Fruit fly (Drosophila melanogaster) whole organism, embryonic: Measurements from ENCODE around the gene CG12448.
A peak's percentile ranks its signal among the peaks of the same experiment; 100 is the strongest.

Source experiments
- ATbp ChIP-seq: fragments of 200-800 bp; sonication (Bioruptor generic); optimal IDR thresholded peaks from 2 replicates; lab custom pipeline; 2017; ENCODE audit warnings: missing biosample characterization, mild to moderate bottlenecking, missing genetic modification characterization, missing genetic modification reagents
- Abd-B ChIP-seq: fragments of 200-800 bp; sonication (Bioruptor generic); optimal IDR thresholded peaks from 2 replicates; lab custom pipeline; 2018; ENCODE audit warnings: missing biosample characterization, mild to moderate bottlenecking, missing genetic modification characterization, moderate library complexity
- Aef1 ChIP-seq: fragments of 200-800 bp; sonication (Bioruptor generic); IDR thresholded peaks from 3 replicates; pipeline ENCODE4 v1.3.6; 2022; ENCODE audit warnings: missing biosample characterization, missing genetic modification characterization
- B-H1 ChIP-seq: fragments of 200-800 bp; sonication (Bioruptor generic); IDR thresholded peaks from 3 replicates; pipeline ENCODE4 v1.3.6; 2022; ENCODE audit warnings: missing biosample characterization, missing genetic modification characterization
- CG10267 ChIP-seq: fragments of 200-800 bp; sonication (Bioruptor generic); optimal IDR thresholded peaks from 2 replicates; lab custom pipeline; 2018; ENCODE audit warnings: missing biosample characterization, mild to moderate bottlenecking, missing genetic modification characterization, moderate library complexity
- CG10959 ChIP-seq: fragments of 200-800 bp; sonication (Bioruptor generic); IDR thresholded peaks from 2 replicates; pipeline ENCODE4 v1.3.6; 2022; ENCODE audit warnings: missing biosample characterization, missing genetic modification characterization
- CG12071 ChIP-seq: fragments of 200-800 bp; sonication (Bioruptor generic); optimal IDR thresholded peaks from 3 replicates; lab custom pipeline; 2018; ENCODE audit warnings: missing biosample characterization, mild to moderate bottlenecking, missing genetic modification characterization
- CG12744 ChIP-seq: fragments of 200-800 bp; sonication (Bioruptor generic); optimal IDR thresholded peaks from 2 replicates; lab custom pipeline; 2016; ENCODE audit warnings: missing biosample characterization, missing genetic modification characterization
- CG15011 ChIP-seq: fragments of 200-800 bp; sonication (Bioruptor generic); optimal IDR thresholded peaks from 3 replicates; lab custom pipeline; 2018; ENCODE audit warnings: missing biosample characterization, mild to moderate bottlenecking, missing genetic modification characterization
- CG15073 ChIP-seq: fragments of 200-800 bp; sonication (Bioruptor generic); optimal IDR thresholded peaks from 2 replicates; lab custom pipeline; 2016; ENCODE audit warnings: missing biosample characterization, missing genetic modification characterization
- CG15696 ChIP-seq: fragments of 200-800 bp; sonication (Bioruptor generic); optimal IDR thresholded peaks from 2 replicates; lab custom pipeline; 2019; ENCODE audit warnings: missing biosample characterization, mild to moderate bottlenecking, missing genetic modification characterization, moderate library complexity
- CG1602 ChIP-seq: fragments of 200-800 bp; sonication (Bioruptor generic); optimal IDR thresholded peaks from 3 replicates; lab custom pipeline; 2016; ENCODE audit warnings: missing biosample characterization, missing genetic modification characterization
- CG1647 ChIP-seq: fragments of 200-800 bp; sonication (Bioruptor generic); optimal IDR thresholded peaks from 3 replicates; lab custom pipeline; 2016; ENCODE audit warnings: missing biosample characterization, missing genetic modification characterization
- CG17568 ChIP-seq: fragments of 200-800 bp; sonication (Bioruptor generic); optimal IDR thresholded peaks from 2 replicates; lab custom pipeline; 2018; ENCODE audit warnings: missing biosample characterization, mild to moderate bottlenecking, missing genetic modification characterization, moderate library complexity
- CG18476 ChIP-seq: fragments of 200-800 bp; sonication (Bioruptor generic); optimal IDR thresholded peaks from 2 replicates; lab custom pipeline; 2016; ENCODE audit warnings: missing biosample characterization, mild to moderate bottlenecking, missing genetic modification characterization
- CG3281 ChIP-seq: fragments of 200-800 bp; sonication (Bioruptor generic); optimal IDR thresholded peaks from 3 replicates; lab custom pipeline; 2017; ENCODE audit warnings: missing biosample characterization, mild to moderate bottlenecking, missing genetic modification characterization
- CG3407 ChIP-seq: fragments of 200-800 bp; sonication (Bioruptor generic); optimal IDR thresholded peaks from 2 replicates; lab custom pipeline; 2018; ENCODE audit warnings: missing biosample characterization, mild to moderate bottlenecking, missing genetic modification characterization
- CG4730 ChIP-seq: fragments of 200-800 bp; sonication (Bioruptor generic); IDR thresholded peaks from 2 replicates; pipeline ENCODE4 v1.3.6; 2022; ENCODE audit warnings: missing biosample characterization, missing genetic modification characterization
- CG5180 ChIP-seq: fragments of 200-800 bp; sonication (Bioruptor generic); optimal IDR thresholded peaks from 3 replicates; lab custom pipeline; 2017; ENCODE audit warnings: missing biosample characterization, missing genetic modification characterization, mild to moderate bottlenecking, moderate library complexity, missing genetic modification reagents
- CG6175 ChIP-seq: fragments of 200-800 bp; sonication (Bioruptor generic); IDR thresholded peaks from 3 replicates; pipeline ENCODE4 v1.3.6; 2022; ENCODE audit warnings: missing biosample characterization, missing genetic modification characterization
- CG8290 ChIP-seq, 3 experiments: fragments of 200-800 bp; sonication (Bioruptor generic); optimal IDR thresholded peaks; 2 replicates each; lab custom pipeline; 2016 to 2019; ENCODE audit warnings: missing biosample characterization in 3 of 3, missing genetic modification characterization in 3 of 3, mild to moderate bottlenecking in 2 of 3, moderate library complexity in 1 of 3
- CG8388 ChIP-seq: fragments of 200-800 bp; sonication (Bioruptor generic); optimal IDR thresholded peaks from 2 replicates; lab custom pipeline; 2019; ENCODE audit warnings: missing biosample characterization, mild to moderate bottlenecking, missing genetic modification characterization, moderate library complexity
- CG8478 ChIP-seq: fragments of >200 bp; optimal IDR thresholded peaks from 2 replicates; lab custom pipeline; 2018
- Camta ChIP-seq: fragments of 200-800 bp; sonication (Bioruptor generic); optimal IDR thresholded peaks from 2 replicates; lab custom pipeline; 2016; ENCODE audit warnings: missing biosample characterization, missing genetic modification characterization
- Chrac-16 ChIP-seq: fragments of 200-800 bp; sonication (Bioruptor generic); optimal IDR thresholded peaks from 3 replicates; lab custom pipeline; 2016; ENCODE audit warnings: missing biosample characterization, missing genetic modification characterization
- CkIIα-i1 ChIP-seq: fragments of 200-800 bp; sonication (Bioruptor generic); IDR thresholded peaks from 2 replicates; pipeline ENCODE4 v1.3.6; 2022; ENCODE audit warnings: missing biosample characterization, missing genetic modification characterization
- CrebB ChIP-seq: fragments of 200-800 bp; sonication (Bioruptor generic); optimal IDR thresholded peaks from 3 replicates; lab custom pipeline; 2018; ENCODE audit warnings: missing biosample characterization, mild to moderate bottlenecking, missing genetic modification characterization
- D19A ChIP-seq: fragments of 200-800 bp; optimal IDR thresholded peaks from 3 replicates; lab custom pipeline; 2019; ENCODE audit warnings: missing biosample characterization, mild to moderate bottlenecking, missing genetic modification characterization, moderate library complexity
- Dip2 ChIP-seq: fragments of 200-800 bp; sonication (Bioruptor generic); IDR thresholded peaks from 2 replicates; pipeline ENCODE4 v1.3.6; 2022; ENCODE audit warnings: missing biosample characterization, missing genetic modification characterization
- Nf-YA ChIP-seq: fragments of 200-800 bp; sonication (Bioruptor generic); IDR thresholded peaks from 2 replicates; pipeline ENCODE4 v1.3.6; 2022; ENCODE audit warnings: missing biosample characterization, missing genetic modification characterization
- Nf-YC ChIP-seq: fragments of 200-800 bp; optimal IDR thresholded peaks from 3 replicates; lab custom pipeline; 2019; ENCODE audit warnings: missing biosample characterization, mild to moderate bottlenecking, missing genetic modification characterization, moderate library complexity
- Sry-δ ChIP-seq: fragments of 200-800 bp; sonication (Bioruptor generic); optimal IDR thresholded peaks from 2 replicates; lab custom pipeline; 2016; ENCODE audit warnings: missing biosample characterization, missing genetic modification characterization
- Tbp ChIP-seq: fragments of >200 bp; optimal IDR thresholded peaks from 2 replicates; lab custom pipeline; 2018; ENCODE audit warnings: missing biosample characterization, missing genetic modification characterization
- ara ChIP-seq: fragments of 200-800 bp; sonication (Bioruptor generic); IDR thresholded peaks from 2 replicates; pipeline ENCODE4 v1.3.6; 2022; ENCODE audit warnings: missing biosample characterization, missing genetic modification characterization
- bsh ChIP-seq, 2 experiments: fragments of 200-800 bp; sonication (Bioruptor generic); optimal IDR thresholded peaks; 2 replicates each; lab custom pipeline; 2017 to 2018; ENCODE audit warnings: mild to moderate bottlenecking in 2 of 2, missing biosample characterization in 2 of 2, missing genetic modification characterization in 2 of 2, moderate library complexity in 1 of 2
- corto ChIP-seq: fragments of 200-800 bp; sonication (Bioruptor generic); optimal IDR thresholded peaks from 2 replicates; lab custom pipeline; 2016; ENCODE audit warnings: missing biosample characterization, mild to moderate bottlenecking, missing genetic modification characterization, moderate library complexity
- crc ChIP-seq: fragments of 200-800 bp; sonication (Bioruptor generic); optimal IDR thresholded peaks from 2 replicates; lab custom pipeline; 2016; ENCODE audit warnings: missing biosample characterization, missing genetic modification characterization
- crp ChIP-seq, 2 experiments: fragments of 200-800 bp; sonication (Bioruptor generic); optimal IDR thresholded peaks; 2 replicates in 1 of 2; 3 replicates in 1 of 2; lab custom pipeline; 2017; ENCODE audit warnings: missing biosample characterization in 2 of 2, missing genetic modification characterization in 2 of 2, mild to moderate bottlenecking in 1 of 2, moderate library complexity in 1 of 2
- cwo ChIP-seq: fragments of 200-800 bp; sonication (Bioruptor generic); optimal IDR thresholded peaks from 3 replicates; lab custom pipeline; 2017; ENCODE audit warnings: missing biosample characterization, missing genetic modification characterization, mild to moderate bottlenecking, moderate library complexity, missing genetic modification reagents
- esg ChIP-seq: fragments of 200-800 bp; sonication (Bioruptor generic); conservative IDR thresholded peaks from 2 replicates; pipeline ENCODE4 v1.3.6; 2022; ENCODE audit warnings: missing biosample characterization, missing genetic modification characterization
- gcm ChIP-seq: fragments of 200-800 bp; sonication (Bioruptor generic); optimal IDR thresholded peaks from 2 replicates; lab custom pipeline; 2019; ENCODE audit warnings: missing biosample characterization, mild to moderate bottlenecking, missing genetic modification characterization, moderate library complexity
- insv ChIP-seq, 2 experiments: fragments of 200-800 bp; sonication (Bioruptor generic); optimal IDR thresholded peaks; 3 replicates each; lab custom pipeline; 2016 to 2018; ENCODE audit warnings: missing biosample characterization in 2 of 2, missing genetic modification characterization in 2 of 2
- inv ChIP-seq: fragments of 200-800 bp; sonication (Bioruptor generic); IDR thresholded peaks from 2 replicates; pipeline ENCODE4 v1.3.6; 2022; ENCODE audit warnings: missing biosample characterization, missing genetic modification characterization; ENCODE audit not compliant: partially characterized antibody
- kni ChIP-seq: fragments of 200-800 bp; sonication (Bioruptor generic); optimal IDR thresholded peaks from 3 replicates; lab custom pipeline; 2017; ENCODE audit warnings: mild to moderate bottlenecking, missing biosample characterization, missing genetic modification reagents, missing genetic modification characterization
- lola ChIP-seq, 3 experiments: fragments of >200 bp in 2 of 3; fragments of 200-800 bp in 1 of 3; sonication (Bioruptor generic) in 1 of 3; optimal IDR thresholded peaks; 2 replicates each; lab custom pipeline; 2017 to 2019; ENCODE audit warnings: missing biosample characterization in 3 of 3, missing genetic modification characterization in 3 of 3, mild to moderate bottlenecking in 1 of 3, moderate library complexity in 1 of 3
- org-1 ChIP-seq: fragments of 200-800 bp; sonication (Bioruptor generic); optimal IDR thresholded peaks from 2 replicates; lab custom pipeline; 2017; ENCODE audit warnings: missing biosample characterization, missing genetic modification characterization
- unc-4 ChIP-seq: fragments of 200-800 bp; sonication (Bioruptor generic); IDR thresholded peaks from 2 replicates; pipeline ENCODE4 v1.3.6; 2022; ENCODE audit warnings: missing biosample characterization, missing genetic modification characterization; ENCODE audit not compliant: partially characterized antibody
- wek ChIP-seq: fragments of 200-800 bp; sonication (Bioruptor generic); optimal IDR thresholded peaks from 3 replicates; lab custom pipeline; 2018; ENCODE audit warnings: missing biosample characterization, mild to moderate bottlenecking, missing genetic modification characterization, moderate library complexity

CG12448 gene

DNA sequence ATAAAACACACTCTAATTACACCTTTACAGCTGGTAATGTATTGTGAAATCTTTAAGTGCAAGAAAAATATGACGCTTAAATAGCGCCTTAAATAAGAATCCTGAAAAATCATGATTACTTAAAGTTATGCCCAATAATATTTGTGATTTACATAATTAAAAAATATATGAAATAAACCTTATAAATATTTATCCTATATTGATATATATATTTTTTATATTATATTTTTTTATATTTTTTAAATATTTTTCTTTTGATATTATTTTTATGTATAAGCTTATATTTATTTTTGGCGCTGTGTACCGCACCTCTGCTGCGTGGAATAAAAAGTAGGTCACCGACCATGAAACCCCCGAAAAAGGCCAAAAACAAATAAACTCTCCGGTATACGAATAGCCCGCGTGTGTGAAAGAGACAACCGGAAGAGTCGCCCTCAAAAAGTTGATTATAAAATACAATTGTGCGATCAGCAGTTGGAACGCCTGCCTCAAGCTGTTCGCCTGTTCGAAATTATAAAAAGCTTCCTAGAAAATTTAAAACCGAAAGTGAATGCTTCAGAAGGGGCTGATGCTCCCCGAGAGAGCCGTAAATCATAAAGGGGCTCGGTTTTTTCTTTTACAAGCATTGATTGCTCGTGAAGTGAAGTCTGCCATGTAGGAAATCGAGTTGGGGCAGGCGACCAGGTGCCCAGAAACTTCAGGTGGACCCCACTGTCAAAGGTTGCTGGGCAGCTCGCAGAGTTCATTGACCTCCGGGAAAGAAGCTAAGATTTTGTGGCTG lies 32.6 kb upstream of the CG12448 start (continued):
- TF ChIP-seq kni (GFP tag; lab: Kevin White, UChicago) (peak; percentile 99), CG15011 (GFP tag; lab: Kevin White, UChicago) (no peak), Sry-δ (no peak), Chrac-16 (no peak), corto (GFP tag; lab: Kevin White, UChicago) (no peak), Aef1 (peak; percentile 56), crc (GFP tag; lab: Kevin White, UChicago) (no peak), CG17568 (peak; percentile 42), CG1647 (GFP tag; lab: Kevin White, UChicago) (no peak), CG4730 (no peak), B-H1 (GFP tag; lab: Robert Waterston, UW) (peak; percentile 16; the same call in 2 of the 3 replicates), org-1 (GFP tag; lab: Kevin White, UChicago) (no peak), Camta (GFP tag; lab: Kevin White, UChicago) (no peak), CG18476 (GFP tag; lab: Kevin White, UChicago) (peak; percentile 12), CG10959 (GFP tag; lab: Robert Waterston, UW) (no peak), Dip2 (GFP tag; lab: Robert Waterston, UW) (no peak), D19A (tag; lab: Kevin White, UChicago) (peak; percentile 63), CG8388 (peak; percentile 72), CG12744 (no peak), lola (GFP tag; optimal IDR thresholded peaks at IDR 0.05; lab: Kevin White, UChicago) (peak in 1 of 3 experiments; percentile 43), CG10267 (peak; percentile 53), inv (GFP tag; lab: Robert Waterston, UW) (no peak), unc-4 (GFP tag; lab: Robert Waterston, UW) (0 out of 2 replicates have a peak, but pooled peaks have one; percentile 20), cwo (GFP tag; lab: Kevin White, UChicago) (peak; percentile 73), esg (0 out of 2 replicates have a peak, but pooled peaks have one; percentile 4), CG5180 (GFP tag; lab: Kevin White, UChicago) (no peak), CG8290 (GFP tag; optimal IDR thresholded peaks at IDR 0.05; lab: Kevin White, UChicago) (no peak), CG8290 (tag; optimal IDR thresholded peaks at IDR 0.05; lab: Kevin White, UChicago) (peak in 1 of 2 experiments; percentile 10), bsh (GFP tag; optimal IDR thresholded peaks at IDR 0.05; lab: Kevin White, UChicago) (peak in 1 of 2 experiments; percentile 78), Abd-B (GFP tag; lab: Kevin White, UChicago) (peak; percentile 12), ATbp (GFP tag; lab: Kevin White, UChicago) (peak; percentile 33), CG3407 (peak; percentile 21), gcm (GFP tag; lab: Kevin White, UChicago) (peak; percentile 62), crp (GFP tag; optimal IDR thresholded peaks at IDR 0.05; lab: Kevin White, UChicago) (peak in 1 of 2 experiments; percentile 45), CG6175 (GFP tag; lab: Robert Waterston, UW) (peak; percentile 70; the same call in 2 of the 3 replicates), wek (GFP tag; lab: Kevin White, UChicago) (no peak), CkIIα-i1 (GFP tag; lab: Robert Waterston, UW) (no peak), CG3281 (GFP tag; lab: Kevin White, UChicago) (no peak), CG1602 (GFP tag; lab: Kevin White, UChicago) (peak; percentile 37), CG15696 (tag; lab: Kevin White, UChicago) (no peak), CG8478 (lab: Kevin White, UChicago) (no peak), Nf-YC (peak; percentile 58), Nf-YA (no peak), Tbp (GFP tag; lab: Kevin White, UChicago) (no peak), CG12071 (GFP tag; lab: Kevin White, UChicago) (no peak), CrebB (tag; lab: Kevin White, UChicago) (peak; percentile 37), insv (GFP tag; optimal IDR thresholded peaks at IDR 0.05; lab: Kevin White, UChicago) (no peak), ara (GFP tag; lab: Robert Waterston, UW) (no peak; the same call in 1 of the 2 replicates), CG15073 (GFP tag; lab: Kevin White, UChicago) (no peak)
